Fruit fly (Drosophila melanogaster) whole organism, embryonic: ENCODE results near the gene scu.

Experiments
- Abd-B ChIP-seq: fragments of 200-800 bp; sonication (Bioruptor generic); optimal IDR thresholded peaks from 2 replicates; lab custom pipeline; 2018; ENCODE audit warnings: missing biosample characterization, mild to moderate bottlenecking, missing genetic modification characterization, moderate library complexity
- Atf6 ChIP-seq: fragments of 200-800 bp; sonication (Bioruptor generic); IDR thresholded peaks from 2 replicates; pipeline ENCODE4 v1.3.6; 2022; ENCODE audit warnings: missing biosample characterization, missing genetic modification characterization
- CG10979 ChIP-seq: fragments of 200-800 bp; sonication (Bioruptor generic); optimal IDR thresholded peaks from 2 replicates; lab custom pipeline; 2018; ENCODE audit warnings: missing biosample characterization, mild to moderate bottlenecking, missing genetic modification characterization, moderate library complexity
- CG11504 ChIP-seq: fragments of 200-800 bp; sonication (Bioruptor generic); optimal IDR thresholded peaks from 3 replicates; lab custom pipeline; 2019; ENCODE audit warnings: missing biosample characterization, mild to moderate bottlenecking, missing genetic modification characterization, moderate library complexity
- CG15073 ChIP-seq: fragments of 200-800 bp; sonication (Bioruptor generic); optimal IDR thresholded peaks from 2 replicates; lab custom pipeline; 2016; ENCODE audit warnings: missing biosample characterization, missing genetic modification characterization
- CG15696 ChIP-seq: fragments of 200-800 bp; sonication (Bioruptor generic); optimal IDR thresholded peaks from 2 replicates; lab custom pipeline; 2019; ENCODE audit warnings: missing biosample characterization, mild to moderate bottlenecking, missing genetic modification characterization, moderate library complexity
- CG17328 ChIP-seq: fragments of 200-800 bp; sonication (Bioruptor generic); IDR thresholded peaks from 2 replicates; pipeline ENCODE4 v1.3.6; 2022; ENCODE audit warnings: missing biosample characterization, missing genetic modification characterization
- CG1792 ChIP-seq: fragments of 200-800 bp; sonication (Bioruptor generic); optimal IDR thresholded peaks from 2 replicates; lab custom pipeline; 2016; ENCODE audit warnings: missing biosample characterization, missing genetic modification characterization
- CG30403 ChIP-seq: fragments of 200-800 bp; sonication (Bioruptor generic); optimal IDR thresholded peaks from 3 replicates; lab custom pipeline; 2016; ENCODE audit warnings: missing biosample characterization, missing genetic modification characterization
- CG31365 ChIP-seq: fragments of 200-800 bp; sonication (Bioruptor generic); optimal IDR thresholded peaks from 2 replicates; lab custom pipeline; 2018; ENCODE audit warnings: missing biosample characterization, mild to moderate bottlenecking, missing genetic modification characterization
- CG34224 ChIP-seq: fragments of 200-800 bp; sonication (Bioruptor generic); IDR thresholded peaks from 3 replicates; pipeline ENCODE4 v1.3.6; 2022; ENCODE audit warnings: missing biosample characterization, missing genetic modification characterization; ENCODE audit not compliant: partially characterized antibody
- CG34376 ChIP-seq: fragments of 200-800 bp; sonication (Bioruptor generic); optimal IDR thresholded peaks from 2 replicates; lab custom pipeline; 2018; ENCODE audit warnings: missing biosample characterization, mild to moderate bottlenecking, missing genetic modification characterization
- CG34422 ChIP-seq: fragments of 200-800 bp; sonication (Bioruptor generic); IDR thresholded peaks from 3 replicates; pipeline ENCODE4 v1.3.6; 2022; ENCODE audit warnings: missing biosample characterization, missing genetic modification characterization
- CG4282 ChIP-seq: fragments of 200-800 bp; sonication (Bioruptor generic); optimal IDR thresholded peaks from 2 replicates; lab custom pipeline; 2016; ENCODE audit warnings: missing biosample characterization, missing genetic modification characterization
- CG4404 ChIP-seq: fragments of 200-800 bp; sonication (Bioruptor generic); IDR thresholded peaks from 2 replicates; pipeline ENCODE4 v1.3.6; 2022; ENCODE audit warnings: missing biosample characterization, missing genetic modification characterization
- CG4617 ChIP-seq: fragments of 200-800 bp; sonication (Bioruptor generic); optimal IDR thresholded peaks from 3 replicates; lab custom pipeline; 2016; ENCODE audit warnings: missing biosample characterization, missing genetic modification characterization, borderline replicate concordance
- CG4820 ChIP-seq: fragments of 200-800 bp; sonication (Bioruptor generic); optimal IDR thresholded peaks from 3 replicates; lab custom pipeline; 2016; ENCODE audit warnings: missing biosample characterization, missing genetic modification characterization
- CG6272 ChIP-seq: fragments of 200-800 bp; sonication (Bioruptor generic); IDR thresholded peaks from 2 replicates; pipeline ENCODE4 v1.3.6; 2022; ENCODE audit warnings: missing biosample characterization, missing genetic modification characterization
- CG7745 ChIP-seq: fragments of 200-800 bp; sonication (Bioruptor generic); optimal IDR thresholded peaks from 2 replicates; lab custom pipeline; 2018; ENCODE audit warnings: missing biosample characterization, mild to moderate bottlenecking, missing genetic modification characterization, moderate library complexity
- CG7963 ChIP-seq: fragments of 200-800 bp; sonication (Bioruptor generic); IDR thresholded peaks from 3 replicates; pipeline ENCODE4 v1.3.6; 2022; ENCODE audit warnings: missing biosample characterization, missing genetic modification characterization; ENCODE audit not compliant: partially characterized antibody
- CG8281 ChIP-seq: fragments of 200-800 bp; sonication (Bioruptor generic); optimal IDR thresholded peaks from 2 replicates; lab custom pipeline; 2018; ENCODE audit warnings: missing biosample characterization, mild to moderate bottlenecking, missing genetic modification characterization, moderate library complexity
- Chrac-16 ChIP-seq: fragments of 200-800 bp; sonication (Bioruptor generic); optimal IDR thresholded peaks from 3 replicates; lab custom pipeline; 2016; ENCODE audit warnings: missing biosample characterization, missing genetic modification characterization
- Deaf1 ChIP-seq: fragments of 200-800 bp; optimal IDR thresholded peaks from 3 replicates; lab custom pipeline; 2019; ENCODE audit warnings: missing biosample characterization, mild to moderate bottlenecking, missing genetic modification characterization, moderate library complexity
- Lhr ChIP-seq: fragments of 200-800 bp; sonication (Bioruptor generic); optimal IDR thresholded peaks from 3 replicates; lab custom pipeline; 2017; ENCODE audit warnings: mild to moderate bottlenecking, missing biosample characterization, missing genetic modification reagents, missing genetic modification characterization
- Mrtf ChIP-seq: fragments of 200-800 bp; sonication (Bioruptor generic); IDR thresholded peaks from 3 replicates; pipeline ENCODE4 v1.3.6; 2022; ENCODE audit warnings: missing biosample characterization, missing genetic modification characterization
- Six4 ChIP-seq: fragments of 200-800 bp; sonication (Bioruptor generic); optimal IDR thresholded peaks from 2 replicates; lab custom pipeline; 2016; ENCODE audit warnings: missing biosample characterization, missing genetic modification characterization
- Sry-β ChIP-seq: fragments of 200-800 bp; sonication (Bioruptor generic); optimal IDR thresholded peaks from 2 replicates; lab custom pipeline; 2018; ENCODE audit warnings: missing biosample characterization, mild to moderate bottlenecking, missing genetic modification characterization, moderate library complexity
- amos ChIP-seq: fragments of 200-800 bp; sonication (Bioruptor generic); IDR thresholded peaks from 2 replicates; pipeline ENCODE4 v1.3.6; 2022; ENCODE audit warnings: missing biosample characterization, missing genetic modification characterization; ENCODE audit not compliant: partially characterized antibody
- bsh ChIP-seq, 2 experiments: fragments of 200-800 bp; sonication (Bioruptor generic); optimal IDR thresholded peaks; 2 replicates each; lab custom pipeline; 2017 to 2018; ENCODE audit warnings: mild to moderate bottlenecking in 2 of 2, missing biosample characterization in 2 of 2, missing genetic modification characterization in 2 of 2, moderate library complexity in 1 of 2
- da ChIP-seq: fragments of 200-800 bp; sonication (Bioruptor generic); optimal IDR thresholded peaks from 2 replicates; lab custom pipeline; 2016; ENCODE audit warnings: missing biosample characterization, missing genetic modification characterization
- dati ChIP-seq: fragments of 200-800 bp; sonication (Bioruptor generic); IDR thresholded peaks from 2 replicates; pipeline ENCODE4 v1.3.6; 2022; ENCODE audit warnings: missing biosample characterization, missing genetic modification characterization
- dimm ChIP-seq: fragments of 200-800 bp; sonication (Bioruptor generic); IDR thresholded peaks from 2 replicates; pipeline ENCODE4 v1.3.6; 2022; ENCODE audit warnings: missing biosample characterization, missing genetic modification characterization
- dpn ChIP-seq, 2 experiments: fragments of 200-800 bp; sonication (Bioruptor generic); optimal IDR thresholded peaks; 3 replicates each; lab custom pipeline; 2016; ENCODE audit warnings: missing biosample characterization in 2 of 2, missing genetic modification characterization in 2 of 2
- fd64A ChIP-seq: fragments of 200-800 bp; sonication (Bioruptor generic); optimal IDR thresholded peaks from 3 replicates; lab custom pipeline; 2018; ENCODE audit warnings: missing biosample characterization, mild to moderate bottlenecking, missing genetic modification characterization
- gcm ChIP-seq: fragments of 200-800 bp; sonication (Bioruptor generic); optimal IDR thresholded peaks from 2 replicates; lab custom pipeline; 2019; ENCODE audit warnings: missing biosample characterization, mild to moderate bottlenecking, missing genetic modification characterization, moderate library complexity
- knrl ChIP-seq: fragments of 200-800 bp; sonication (Bioruptor generic); IDR thresholded peaks from 3 replicates; pipeline ENCODE4 v1.3.6; 2022; ENCODE audit warnings: missing biosample characterization, missing genetic modification characterization; ENCODE audit not compliant: partially characterized antibody
- mam ChIP-seq: fragments of 200-800 bp; sonication (Bioruptor generic); optimal IDR thresholded peaks from 3 replicates; lab custom pipeline; 2016; ENCODE audit warnings: missing biosample characterization, missing genetic modification characterization
- oc ChIP-seq: fragments of 200-800 bp; sonication (Bioruptor generic); optimal IDR thresholded peaks from 2 replicates; lab custom pipeline; 2018; ENCODE audit warnings: missing biosample characterization, mild to moderate bottlenecking, missing genetic modification characterization, moderate library complexity
- odd ChIP-seq: fragments of 200-800 bp; sonication (Bioruptor generic); optimal IDR thresholded peaks from 2 replicates; lab custom pipeline; 2017; ENCODE audit warnings: missing biosample characterization, mild to moderate bottlenecking, missing genetic modification characterization
- prd ChIP-seq, 3 experiments: fragments of >200 bp in 2 of 3; fragments of 200-800 bp in 1 of 3; sonication (Bioruptor generic) in 1 of 3; optimal IDR thresholded peaks in 2 of 3; IDR thresholded peaks in 1 of 3; 2 replicates in 2 of 3; 3 replicates in 1 of 3; pipeline versions ENCODE4 v1.3.6 to Lab custom; 2017 to 2022; ENCODE audit warnings: missing biosample characterization in 1 of 3, missing genetic modification characterization in 1 of 3
- sd ChIP-seq: fragments of 200-800 bp; sonication (Bioruptor generic); optimal IDR thresholded peaks from 3 replicates; lab custom pipeline; 2018; ENCODE audit warnings: missing biosample characterization, mild to moderate bottlenecking, missing genetic modification characterization, moderate library complexity
- shn ChIP-seq: fragments of 200-800 bp; sonication (Bioruptor generic); optimal IDR thresholded peaks from 3 replicates; lab custom pipeline; 2016; ENCODE audit warnings: missing biosample characterization, missing genetic modification characterization
- sisA ChIP-seq: fragments of 200-800 bp; sonication (Bioruptor generic); IDR thresholded peaks from 2 replicates; pipeline ENCODE4 v1.3.6; 2022; ENCODE audit warnings: missing biosample characterization, missing genetic modification characterization
- slbo ChIP-seq: fragments of 200-800 bp; sonication (Bioruptor generic); IDR thresholded peaks from 2 replicates; pipeline ENCODE4 v1.3.6; 2022; ENCODE audit warnings: missing biosample characterization, missing genetic modification characterization
- sug ChIP-seq: fragments of 200-800 bp; optimal IDR thresholded peaks from 2 replicates; lab custom pipeline; 2019; ENCODE audit warnings: missing biosample characterization, mild to moderate bottlenecking, missing genetic modification characterization, moderate library complexity
- tio ChIP-seq: fragments of 200-800 bp; sonication (Bioruptor generic); optimal IDR thresholded peaks from 2 replicates; lab custom pipeline; 2017; ENCODE audit warnings: missing biosample characterization, missing genetic modification characterization, inconsistent platforms
- vnd ChIP-seq: fragments of 200-800 bp; sonication (Bioruptor generic); IDR thresholded peaks from 3 replicates; pipeline ENCODE4 v1.3.6; 2022; ENCODE audit warnings: missing biosample characterization, missing genetic modification characterization; ENCODE audit not compliant: partially characterized antibody
- wor ChIP-seq: fragments of 200-800 bp; sonication (Bioruptor generic); IDR thresholded peaks from 2 replicates; pipeline ENCODE4 v1.3.6; 2022; ENCODE audit warnings: missing biosample characterization, missing genetic modification characterization
- zfh1 ChIP-seq: fragments of 200-800 bp; sonication (Bioruptor generic); IDR thresholded peaks from 3 replicates; pipeline ENCODE4 v1.3.6; 2022; ENCODE audit warnings: missing biosample characterization, missing genetic modification characterization
- zfh2 ChIP-seq: fragments of 200-800 bp; sonication (Bioruptor generic); optimal IDR thresholded peaks from 2 replicates; lab custom pipeline; 2016; ENCODE audit warnings: missing biosample characterization, missing genetic modification characterization

Gene scu

dm6 chrX:18101778-18102177, 10.7 kb downstream of the scu start, which contains the start of gene Taf8 (continued):
- no peak for TF ChIP-seq CG15696
- TF ChIP-seq bsh (GFP tag; optimal IDR thresholded peaks at IDR 0.05; lab: Kevin White, UChicago), result no peak
- TF ChIP-seq tio (GFP tag; lab: Kevin White, UChicago), result no peak
- no peak for TF ChIP-seq CG4282 (GFP tag; lab: Kevin White, UChicago)
- TF ChIP-seq oc (tag; lab: Kevin White, UChicago), result no peak
- no peak for TF ChIP-seq CG8281
- no peak for TF ChIP-seq CG4820 (GFP tag; lab: Kevin White, UChicago)
- peak; percentile 79 for TF ChIP-seq amos
- no peak for TF ChIP-seq CG7745 (tag; lab: Kevin White, UChicago)
- no peak for TF ChIP-seq Six4 (GFP tag; lab: Kevin White, UChicago)
- no peak for TF ChIP-seq Abd-B (GFP tag; lab: Kevin White, UChicago)
- no peak for TF ChIP-seq gcm (GFP tag; lab: Kevin White, UChicago)
- 0 out of 3 replicates have a peak, but pooled peaks have one; percentile 19 for TF ChIP-seq Mrtf
- TF ChIP-seq mam, result peak; percentile 20
- no peak for TF ChIP-seq prd (optimal IDR thresholded peaks at IDR 0.05; lab: Kevin White, UChicago)
- peak; percentile 31; the same call in 1 of the 3 replicates for TF ChIP-seq prd (GFP tag; IDR thresholded peaks at IDR 0.05; lab: Robert Waterston, UW)
- no peak for TF ChIP-seq CG15073
- no peak for TF ChIP-seq fd64A (GFP tag; lab: Kevin White, UChicago)
- TF ChIP-seq da (GFP tag; lab: Kevin White, UChicago), result no peak
- TF ChIP-seq zfh1 (GFP tag; lab: Robert Waterston, UW), result 0 out of 3 replicates have a peak, but pooled peaks have one; percentile 14
- TF ChIP-seq CG6272 (GFP tag; lab: Robert Waterston, UW), result 0 out of 2 replicates have a peak, but pooled peaks have one; percentile 10
- TF ChIP-seq Atf6 (GFP tag; lab: Robert Waterston, UW), result no peak
- no peak for TF ChIP-seq dati (GFP tag; lab: Robert Waterston, UW)
- peak; percentile 43; the same call in 1 of the 3 replicates for TF ChIP-seq CG34422 (GFP tag; lab: Robert Waterston, UW)
- TF ChIP-seq dpn (GFP tag; optimal IDR thresholded peaks at IDR 0.05; lab: Kevin White, UChicago), result peak in 1 of 2 experiments; percentile 1
- peak; percentile 71; the same call in 2 of the 3 replicates for TF ChIP-seq knrl
- TF ChIP-seq sd (tag; lab: Kevin White, UChicago), result no peak
- TF ChIP-seq Lhr (GFP tag; lab: Kevin White, UChicago), result no peak
- TF ChIP-seq CG11504 (tag; lab: Kevin White, UChicago), result no peak
- peak; percentile 11 for TF ChIP-seq shn
- no peak for TF ChIP-seq Chrac-16 (GFP tag; lab: Kevin White, UChicago)
- no peak for TF ChIP-seq Sry-β (GFP tag; lab: Kevin White, UChicago)
- TF ChIP-seq wor, result no peak
- no peak for TF ChIP-seq CG1792 (GFP tag; lab: Kevin White, UChicago)
- peak; percentile 38 for TF ChIP-seq zfh2 (GFP tag; lab: Kevin White, UChicago)
- TF ChIP-seq Deaf1 (tag; lab: Kevin White, UChicago), result no peak
- TF ChIP-seq dimm (GFP tag; lab: Robert Waterston, UW), result no peak
- no peak for TF ChIP-seq CG4404 (GFP tag; lab: Robert Waterston, UW)
- TF ChIP-seq odd (GFP tag; lab: Kevin White, UChicago), result no peak
- no peak for TF ChIP-seq CG17328 (GFP tag; lab: Robert Waterston, UW)
- peak; percentile 63 for TF ChIP-seq slbo (GFP tag; lab: Robert Waterston, UW)
- 0 out of 2 replicates have a peak, but pooled peaks have one; percentile 5 for TF ChIP-seq sisA (GFP tag; lab: Robert Waterston, UW)
- peak; percentile 31 for TF ChIP-seq CG34224
- no peak for TF ChIP-seq CG10979 (tag; lab: Kevin White, UChicago)
- TF ChIP-seq CG7963 (GFP tag; lab: Robert Waterston, UW), result peak; percentile 53; the same call in 2 of the 3 replicates
- no peak for TF ChIP-seq CG31365
- no peak for TF ChIP-seq sug (tag; lab: Kevin White, UChicago)
- TF ChIP-seq CG30403, result peak; percentile 4
- peak; percentile 32 for TF ChIP-seq CG4617 (GFP tag; lab: Kevin White, UChicago)
- TF ChIP-seq vnd (GFP tag; lab: Robert Waterston, UW), result peak; percentile 62
- TF ChIP-seq CG34376 (GFP tag; lab: Kevin White, UChicago), result no peak
